Fruit fly (Drosophila melanogaster) whole organism, embryonic: ENCODE data around the gene CG13084.

Experiments
- Abd-B ChIP-seq: fragments of 200-800 bp; sonication (Bioruptor generic); optimal IDR thresholded peaks from 2 replicates; lab custom pipeline; 2018; ENCODE audit warnings: missing biosample characterization, mild to moderate bottlenecking, missing genetic modification characterization, moderate library complexity
- Adf1 ChIP-seq: fragments of 200-800 bp; sonication (Bioruptor generic); IDR thresholded peaks from 2 replicates; pipeline ENCODE4 v1.3.6; 2022; ENCODE audit warnings: missing biosample characterization, missing genetic modification characterization
- CG11085 ChIP-seq: fragments of 200-800 bp; sonication (Bioruptor generic); IDR thresholded peaks from 2 replicates; pipeline ENCODE4 v1.3.6; 2022; ENCODE audit warnings: missing biosample characterization, missing genetic modification characterization
- CG12104 ChIP-seq: fragments of 200-800 bp; sonication (Bioruptor generic); optimal IDR thresholded peaks from 3 replicates; lab custom pipeline; 2016; ENCODE audit warnings: missing biosample characterization, missing genetic modification characterization
- CG13424 ChIP-seq: fragments of 200-800 bp; sonication (Bioruptor generic); optimal IDR thresholded peaks from 2 replicates; lab custom pipeline; 2019; ENCODE audit warnings: missing biosample characterization, mild to moderate bottlenecking, missing genetic modification characterization, moderate library complexity
- CG14441 ChIP-seq: fragments of 200-800 bp; sonication (Bioruptor generic); IDR thresholded peaks from 2 replicates; pipeline ENCODE4 v1.3.6; 2022; ENCODE audit warnings: missing biosample characterization, missing genetic modification characterization
- CG14860 ChIP-seq: fragments of 200-800 bp; sonication (Bioruptor generic); IDR thresholded peaks from 3 replicates; pipeline ENCODE4 v1.3.6; 2022; ENCODE audit warnings: missing biosample characterization, missing genetic modification characterization; ENCODE audit not compliant: partially characterized antibody
- CG16813 ChIP-seq: fragments of 200-800 bp; sonication (Bioruptor generic); IDR thresholded peaks from 3 replicates; pipeline ENCODE4 v1.3.6; 2022; ENCODE audit warnings: missing biosample characterization, missing genetic modification characterization; ENCODE audit not compliant: partially characterized antibody
- CG17186 ChIP-seq: fragments of 200-800 bp; sonication (Bioruptor generic); optimal IDR thresholded peaks from 3 replicates; lab custom pipeline; 2017; ENCODE audit warnings: missing biosample characterization, missing genetic modification reagents, missing genetic modification characterization
- CG1792 ChIP-seq: fragments of 200-800 bp; sonication (Bioruptor generic); optimal IDR thresholded peaks from 2 replicates; lab custom pipeline; 2016; ENCODE audit warnings: missing biosample characterization, missing genetic modification characterization
- CG1832 ChIP-seq: fragments of 200-800 bp; sonication (Bioruptor generic); optimal IDR thresholded peaks from 2 replicates; lab custom pipeline; 2017; ENCODE audit warnings: missing biosample characterization, mild to moderate bottlenecking, missing genetic modification characterization, inconsistent platforms
- CG2875 ChIP-seq: fragments of 200-800 bp; sonication (Bioruptor generic); optimal IDR thresholded peaks from 2 replicates; lab custom pipeline; 2017; ENCODE audit warnings: missing biosample characterization, mild to moderate bottlenecking, missing genetic modification characterization, missing genetic modification reagents
- CG30020 ChIP-seq: fragments of 200-800 bp; optimal IDR thresholded peaks from 2 replicates; lab custom pipeline; 2019; ENCODE audit warnings: missing biosample characterization, mild to moderate bottlenecking, missing genetic modification characterization, moderate library complexity
- CG3065 ChIP-seq: fragments of 200-800 bp; sonication (Bioruptor generic); optimal IDR thresholded peaks from 2 replicates; lab custom pipeline; 2016; ENCODE audit warnings: missing biosample characterization, missing genetic modification characterization
- CG34224 ChIP-seq: fragments of 200-800 bp; sonication (Bioruptor generic); IDR thresholded peaks from 3 replicates; pipeline ENCODE4 v1.3.6; 2022; ENCODE audit warnings: missing biosample characterization, missing genetic modification characterization; ENCODE audit not compliant: partially characterized antibody
- CG8281 ChIP-seq: fragments of 200-800 bp; sonication (Bioruptor generic); optimal IDR thresholded peaks from 2 replicates; lab custom pipeline; 2018; ENCODE audit warnings: missing biosample characterization, mild to moderate bottlenecking, missing genetic modification characterization, moderate library complexity
- CG8388 ChIP-seq: fragments of 200-800 bp; sonication (Bioruptor generic); optimal IDR thresholded peaks from 2 replicates; lab custom pipeline; 2019; ENCODE audit warnings: missing biosample characterization, mild to moderate bottlenecking, missing genetic modification characterization, moderate library complexity
- CG8944 ChIP-seq: fragments of 200-800 bp; sonication (Bioruptor generic); optimal IDR thresholded peaks from 3 replicates; lab custom pipeline; 2016; ENCODE audit warnings: missing biosample characterization, missing genetic modification characterization
- CG9727 ChIP-seq: fragments of 200-800 bp; sonication (Bioruptor generic); optimal IDR thresholded peaks from 3 replicates; lab custom pipeline; 2017; ENCODE audit warnings: missing biosample characterization, mild to moderate bottlenecking, missing genetic modification characterization
- Dfd ChIP-seq, 2 experiments: fragments of >200 bp; optimal IDR thresholded peaks; 2 replicates each; lab custom pipeline; 2017; ENCODE audit warnings: missing biosample characterization in 2 of 2, missing genetic modification characterization in 2 of 2
- E2f1 ChIP-seq: fragments of 200-800 bp; sonication (Bioruptor generic); IDR thresholded peaks from 2 replicates; pipeline ENCODE4 v1.3.6; 2022; ENCODE audit warnings: missing biosample characterization, missing genetic modification characterization
- Fer2 ChIP-seq: fragments of 200-800 bp; sonication (Bioruptor generic); optimal IDR thresholded peaks from 2 replicates; lab custom pipeline; 2018; ENCODE audit warnings: missing biosample characterization, mild to moderate bottlenecking, missing genetic modification characterization, moderate library complexity
- Gug ChIP-seq: fragments of 200-800 bp; sonication (Bioruptor generic); IDR thresholded peaks from 4 replicates; pipeline ENCODE4 v1.3.6; 2022; ENCODE audit warnings: missing biosample characterization, missing genetic modification characterization
- Hand ChIP-seq: fragments of 200-800 bp; sonication (Bioruptor generic); optimal IDR thresholded peaks from 2 replicates; lab custom pipeline; 2017; ENCODE audit warnings: mild to moderate bottlenecking, missing biosample characterization, missing genetic modification reagents, missing genetic modification characterization
- Med ChIP-seq: fragments of 200-800 bp; sonication (Bioruptor generic); peaks from one replicate; lab custom pipeline; 2016; ENCODE audit warnings: missing biosample characterization, missing genetic modification characterization, mild to moderate bottlenecking, inconsistent platforms, moderate library complexity
- Myb ChIP-seq: fragments of 200-800 bp; sonication (Bioruptor generic); optimal IDR thresholded peaks from 2 replicates; lab custom pipeline; 2016; ENCODE audit warnings: missing biosample characterization, missing genetic modification characterization
- Poxn ChIP-seq: fragments of 200-800 bp; sonication (Bioruptor generic); IDR thresholded peaks from 2 replicates; pipeline ENCODE4 v1.3.6; 2022; ENCODE audit warnings: missing biosample characterization, missing genetic modification characterization
- Sin3A ChIP-seq: fragments of >200 bp; optimal IDR thresholded peaks from 2 replicates; lab custom pipeline; 2018
- Spps ChIP-seq: fragments of 200-800 bp; sonication (Bioruptor generic); optimal IDR thresholded peaks from 2 replicates; lab custom pipeline; 2018; ENCODE audit warnings: missing biosample characterization, mild to moderate bottlenecking, missing genetic modification characterization
- Ssrp ChIP-seq: fragments of 200-800 bp; sonication (Bioruptor generic); optimal IDR thresholded peaks from 2 replicates; lab custom pipeline; 2018; ENCODE audit warnings: missing biosample characterization, mild to moderate bottlenecking, missing genetic modification characterization, moderate library complexity
- ato ChIP-seq: fragments of 200-800 bp; sonication (Bioruptor generic); IDR thresholded peaks from 2 replicates; pipeline ENCODE4 v1.3.6; 2022; ENCODE audit warnings: missing biosample characterization, missing genetic modification characterization; ENCODE audit not compliant: partially characterized antibody
- bsh ChIP-seq, 2 experiments: fragments of 200-800 bp; sonication (Bioruptor generic); optimal IDR thresholded peaks; 2 replicates each; lab custom pipeline; 2017 to 2018; ENCODE audit warnings: mild to moderate bottlenecking in 2 of 2, missing biosample characterization in 2 of 2, missing genetic modification characterization in 2 of 2, moderate library complexity in 1 of 2
- ci ChIP-seq: fragments of 200-800 bp; sonication (Bioruptor generic); IDR thresholded peaks from 3 replicates; pipeline ENCODE4 v1.3.6; 2022; ENCODE audit warnings: missing biosample characterization, missing genetic modification characterization
- crc ChIP-seq: fragments of 200-800 bp; sonication (Bioruptor generic); optimal IDR thresholded peaks from 2 replicates; lab custom pipeline; 2016; ENCODE audit warnings: missing biosample characterization, missing genetic modification characterization
- disco-r ChIP-seq: fragments of 200-800 bp; sonication (Bioruptor generic); optimal IDR thresholded peaks from 2 replicates; lab custom pipeline; 2016; ENCODE audit warnings: missing biosample characterization, missing genetic modification characterization
- ems ChIP-seq: fragments of 200-800 bp; sonication (Bioruptor generic); optimal IDR thresholded peaks from 3 replicates; lab custom pipeline; 2016; ENCODE audit warnings: missing biosample characterization, missing genetic modification characterization
- exex ChIP-seq: fragments of 200-800 bp; sonication (Bioruptor generic); optimal IDR thresholded peaks from 4 replicates; lab custom pipeline; 2018; ENCODE audit warnings: missing biosample characterization, mild to moderate bottlenecking, missing genetic modification characterization, moderate library complexity
- hkb ChIP-seq, 2 experiments: fragments of 200-800 bp in 1 of 2; fragments of >200 bp in 1 of 2; sonication (Bioruptor generic) in 1 of 2; IDR thresholded peaks in 1 of 2; optimal IDR thresholded peaks in 1 of 2; 2 replicates each; pipeline versions ENCODE4 v1.3.6 to Lab custom; 2017 to 2022; ENCODE audit warnings: missing biosample characterization in 1 of 2, missing genetic modification characterization in 1 of 2
- hth ChIP-seq: fragments of >200 bp; optimal IDR thresholded peaks from 2 replicates; lab custom pipeline; 2017; ENCODE audit warnings: inconsistent platforms
- jumu ChIP-seq: fragments of 200-800 bp; sonication (Bioruptor generic); optimal IDR thresholded peaks from 3 replicates; lab custom pipeline; 2016; ENCODE audit warnings: missing biosample characterization, missing genetic modification characterization
- mirr ChIP-seq: fragments of 200-800 bp; sonication (Bioruptor generic); optimal IDR thresholded peaks from 3 replicates; lab custom pipeline; 2018; ENCODE audit warnings: missing biosample characterization, mild to moderate bottlenecking, missing genetic modification characterization
- mld ChIP-seq: fragments of 200-800 bp; sonication (Bioruptor generic); IDR thresholded peaks from 3 replicates; pipeline ENCODE4 v1.3.6; 2022; ENCODE audit warnings: missing biosample characterization, missing genetic modification characterization; ENCODE audit not compliant: partially characterized antibody
- odd ChIP-seq: fragments of 200-800 bp; sonication (Bioruptor generic); optimal IDR thresholded peaks from 2 replicates; lab custom pipeline; 2017; ENCODE audit warnings: missing biosample characterization, mild to moderate bottlenecking, missing genetic modification characterization
- prd ChIP-seq, 3 experiments: fragments of >200 bp in 2 of 3; fragments of 200-800 bp in 1 of 3; sonication (Bioruptor generic) in 1 of 3; optimal IDR thresholded peaks in 2 of 3; IDR thresholded peaks in 1 of 3; 2 replicates in 2 of 3; 3 replicates in 1 of 3; pipeline versions ENCODE4 v1.3.6 to Lab custom; 2017 to 2022; ENCODE audit warnings: missing biosample characterization in 1 of 3, missing genetic modification characterization in 1 of 3
- schlank ChIP-seq: fragments of 200-800 bp; sonication (Bioruptor generic); optimal IDR thresholded peaks from 2 replicates; lab custom pipeline; 2018; ENCODE audit warnings: missing biosample characterization, mild to moderate bottlenecking, missing genetic modification characterization
- sima ChIP-seq: fragments of 200-800 bp; sonication (Bioruptor generic); optimal IDR thresholded peaks from 2 replicates; lab custom pipeline; 2016; ENCODE audit warnings: missing biosample characterization, missing genetic modification characterization
- sisA ChIP-seq: fragments of 200-800 bp; sonication (Bioruptor generic); IDR thresholded peaks from 2 replicates; pipeline ENCODE4 v1.3.6; 2022; ENCODE audit warnings: missing biosample characterization, missing genetic modification characterization
- trh ChIP-seq: fragments of 200-800 bp; sonication (Bioruptor generic); optimal IDR thresholded peaks from 2 replicates; lab custom pipeline; 2016; ENCODE audit warnings: missing biosample characterization, missing genetic modification characterization
- usp ChIP-seq: fragments of >200 bp; optimal IDR thresholded peaks from 2 replicates; lab custom pipeline; 2017; ENCODE audit warnings: missing biosample characterization, missing genetic modification characterization
- zen2 ChIP-seq: fragments of 200-800 bp; sonication (Bioruptor generic); IDR thresholded peaks from 3 replicates; pipeline ENCODE4 v1.3.6; 2022; ENCODE audit warnings: missing biosample characterization, missing genetic modification characterization; ENCODE audit not compliant: partially characterized antibody

Gene CG13084

dm6 chr2L:19497983-19498382 lies 13.3 kb downstream of the CG13084 start, which contains the start of gene Top3alpha (continued):
- TF ChIP-seq mirr (GFP tag; lab: Kevin White, UChicago) (no peak), CG9727 (no peak), E2f1 (GFP tag; lab: Robert Waterston, UW) (no peak), Spps (tag; lab: Kevin White, UChicago) (no peak), CG8281 (tag; lab: Kevin White, UChicago) (no peak), CG2875 (no peak), Fer2 (tag; lab: Kevin White, UChicago) (no peak), Adf1 (peak; percentile 32; the same call in 1 of the 2 replicates), CG30020 (tag; lab: Kevin White, UChicago) (no peak), usp (GFP tag; lab: Kevin White, UChicago) (no peak), odd (no peak), CG3065 (GFP tag; lab: Kevin White, UChicago) (no peak), CG8388 (GFP tag; lab: Kevin White, UChicago) (no peak), CG12104 (GFP tag; lab: Kevin White, UChicago) (no peak), CG1792 (no peak), CG17186 (GFP tag; lab: Kevin White, UChicago) (peak; percentile 72), sima (GFP tag; lab: Kevin White, UChicago) (no peak), Dfd (GFP tag; optimal IDR thresholded peaks at IDR 0.05; lab: Kevin White, UChicago) (no peak), CG1832 (GFP tag; lab: Kevin White, UChicago) (no peak), hth (lab: Kevin White, UChicago) (no peak), zen2 (GFP tag; lab: Robert Waterston, UW) (peak; percentile 70), CG14441 (no peak), trh (no peak), sisA (GFP tag; lab: Robert Waterston, UW) (no peak), Gug (GFP tag; lab: Robert Waterston, UW) (no peak), exex (tag; lab: Kevin White, UChicago) (no peak), CG16813 (GFP tag; lab: Robert Waterston, UW) (peak; percentile 64), hkb (optimal IDR thresholded peaks at IDR 0.05; lab: Kevin White, UChicago) (no peak), hkb (GFP tag; IDR thresholded peaks at IDR 0.05; lab: Robert Waterston, UW) (no peak), Sin3A (lab: Kevin White, UChicago) (peak; percentile 48), Hand (no peak), CG13424 (tag; lab: Kevin White, UChicago) (no peak), Myb (GFP tag; lab: Kevin White, UChicago) (peak; percentile 25), disco-r (no peak), bsh (GFP tag; optimal IDR thresholded peaks at IDR 0.05; lab: Kevin White, UChicago) (no peak), CG14860 (GFP tag; lab: Robert Waterston, UW) (peak; percentile 57; the same call in 1 of the 3 replicates), ci (GFP tag; lab: Robert Waterston, UW) (no peak), Ssrp (tag; lab: Kevin White, UChicago) (no peak), Abd-B (GFP tag; lab: Kevin White, UChicago) (no peak), crc (no peak), CG8944 (GFP tag; lab: Kevin White, UChicago) (no peak), CG34224 (GFP tag; lab: Robert Waterston, UW) (peak; percentile 80), Med (peak; percentile 59), Poxn (GFP tag; lab: Robert Waterston, UW) (no peak), mld (GFP tag; lab: Robert Waterston, UW) (0 out of 3 replicates have a peak, but pooled peaks have one; percentile 27), schlank (tag; lab: Kevin White, UChicago) (no peak), prd (optimal IDR thresholded peaks at IDR 0.05; lab: Kevin White, UChicago) (no peak), prd (GFP tag; IDR thresholded peaks at IDR 0.05; lab: Robert Waterston, UW) (no peak), CG11085 (GFP tag; lab: Robert Waterston, UW) (no peak), ems (GFP tag; lab: Kevin White, UChicago) (no peak), jumu (GFP tag; lab: Kevin White, UChicago) (no peak), ato (GFP tag; lab: Robert Waterston, UW) (peak; percentile 38; the same call in 1 of the 2 replicates)
